Fruit fly (Drosophila melanogaster) whole organism, embryonic: ENCODE measurements around the gene Psf2.

Experiments used
- Abd-B ChIP-seq: fragments of 200-800 bp; sonication (Bioruptor generic); optimal IDR thresholded peaks from 2 replicates; lab custom pipeline; 2018; ENCODE audit warnings: missing biosample characterization, mild to moderate bottlenecking, missing genetic modification characterization, moderate library complexity
- Atf3 ChIP-seq: fragments of 200-800 bp; sonication (Bioruptor generic); optimal IDR thresholded peaks from 3 replicates; lab custom pipeline; 2016; ENCODE audit warnings: missing biosample characterization, missing genetic modification characterization
- CG10321 ChIP-seq: fragments of 200-800 bp; sonication (Bioruptor generic); IDR thresholded peaks from 2 replicates; pipeline ENCODE4 v1.3.6; 2022; ENCODE audit warnings: missing biosample characterization, missing genetic modification characterization
- CG10431 ChIP-seq: fragments of 200-800 bp; sonication (Bioruptor generic); optimal IDR thresholded peaks from 3 replicates; lab custom pipeline; 2018; ENCODE audit warnings: missing biosample characterization, mild to moderate bottlenecking, missing genetic modification characterization
- CG10654 ChIP-seq: fragments of 200-800 bp; sonication (Bioruptor generic); optimal IDR thresholded peaks from 2 replicates; lab custom pipeline; 2016; ENCODE audit warnings: missing biosample characterization, missing genetic modification characterization
- CG11398 ChIP-seq: fragments of 200-800 bp; sonication (Bioruptor generic); optimal IDR thresholded peaks from 2 replicates; lab custom pipeline; 2016; ENCODE audit warnings: missing biosample characterization, missing genetic modification characterization
- CG12071 ChIP-seq: fragments of 200-800 bp; sonication (Bioruptor generic); optimal IDR thresholded peaks from 3 replicates; lab custom pipeline; 2018; ENCODE audit warnings: missing biosample characterization, mild to moderate bottlenecking, missing genetic modification characterization
- CG12299 ChIP-seq: fragments of 200-800 bp; sonication (Bioruptor generic); optimal IDR thresholded peaks from 2 replicates; lab custom pipeline; 2018; ENCODE audit warnings: missing biosample characterization, mild to moderate bottlenecking, missing genetic modification characterization
- CG13287 ChIP-seq: fragments of 200-800 bp; sonication (Bioruptor generic); IDR thresholded peaks from 2 replicates; pipeline ENCODE4 v1.3.6; 2022; ENCODE audit warnings: missing biosample characterization, missing genetic modification characterization; ENCODE audit not compliant: partially characterized antibody
- CG17186 ChIP-seq: fragments of 200-800 bp; sonication (Bioruptor generic); optimal IDR thresholded peaks from 3 replicates; lab custom pipeline; 2017; ENCODE audit warnings: missing biosample characterization, missing genetic modification reagents, missing genetic modification characterization
- CG17385 ChIP-seq: fragments of 200-800 bp; sonication (Bioruptor generic); optimal IDR thresholded peaks from 3 replicates; lab custom pipeline; 2018; ENCODE audit warnings: missing biosample characterization, mild to moderate bottlenecking, missing genetic modification characterization
- CG30020 ChIP-seq: fragments of 200-800 bp; optimal IDR thresholded peaks from 2 replicates; lab custom pipeline; 2019; ENCODE audit warnings: missing biosample characterization, mild to moderate bottlenecking, missing genetic modification characterization, moderate library complexity
- CG31365 ChIP-seq: fragments of 200-800 bp; sonication (Bioruptor generic); optimal IDR thresholded peaks from 2 replicates; lab custom pipeline; 2018; ENCODE audit warnings: missing biosample characterization, mild to moderate bottlenecking, missing genetic modification characterization
- CG33557 ChIP-seq: fragments of 200-800 bp; sonication (Bioruptor generic); optimal IDR thresholded peaks from 2 replicates; lab custom pipeline; 2019; ENCODE audit warnings: missing biosample characterization, mild to moderate bottlenecking, missing genetic modification characterization, moderate library complexity
- CG34224 ChIP-seq: fragments of 200-800 bp; sonication (Bioruptor generic); IDR thresholded peaks from 3 replicates; pipeline ENCODE4 v1.3.6; 2022; ENCODE audit warnings: missing biosample characterization, missing genetic modification characterization; ENCODE audit not compliant: partially characterized antibody
- CG3726 ChIP-seq: fragments of 200-800 bp; sonication (Bioruptor generic); IDR thresholded peaks from 3 replicates; pipeline ENCODE4, ENCODE4 v1.3.6; 2022; ENCODE audit warnings: missing biosample characterization, missing genetic modification characterization
- CG4360 ChIP-seq: fragments of 200-800 bp; sonication (Bioruptor generic); IDR thresholded peaks from 2 replicates; pipeline ENCODE4 v1.3.6; 2022; ENCODE audit warnings: missing biosample characterization, missing genetic modification characterization
- CG4707 ChIP-seq: fragments of 200-800 bp; sonication (Bioruptor generic); optimal IDR thresholded peaks from 2 replicates; lab custom pipeline; 2018; ENCODE audit warnings: missing biosample characterization, mild to moderate bottlenecking, missing genetic modification characterization, moderate library complexity
- CG6175 ChIP-seq: fragments of 200-800 bp; sonication (Bioruptor generic); IDR thresholded peaks from 3 replicates; pipeline ENCODE4 v1.3.6; 2022; ENCODE audit warnings: missing biosample characterization, missing genetic modification characterization
- CG7271 ChIP-seq: fragments of 200-800 bp; sonication (Bioruptor generic); optimal IDR thresholded peaks from 2 replicates; lab custom pipeline; 2018; ENCODE audit warnings: missing biosample characterization, mild to moderate bottlenecking, missing genetic modification characterization, moderate library complexity
- CG7786 ChIP-seq: fragments of 200-800 bp; sonication (Bioruptor generic); optimal IDR thresholded peaks from 2 replicates; lab custom pipeline; 2016; ENCODE audit warnings: missing biosample characterization, missing genetic modification characterization
- CG9932 ChIP-seq: fragments of 200-800 bp; sonication (Bioruptor generic); IDR thresholded peaks from 2 replicates; pipeline ENCODE4 v1.3.6; 2022; ENCODE audit warnings: missing biosample characterization, missing genetic modification characterization
- CHES-1-like ChIP-seq: fragments of 200-800 bp; sonication (Bioruptor generic); optimal IDR thresholded peaks from 2 replicates; lab custom pipeline; 2016; ENCODE audit warnings: missing biosample characterization, missing genetic modification characterization
- Eip74EF ChIP-seq, 2 experiments: fragments of 200-800 bp in 1 of 2; fragments of >200 bp in 1 of 2; sonication (Bioruptor generic) in 1 of 2; optimal IDR thresholded peaks; 2 replicates each; lab custom pipeline; 2017 to 2019; ENCODE audit warnings: missing biosample characterization in 2 of 2, missing genetic modification characterization in 2 of 2, mild to moderate bottlenecking in 1 of 2, moderate library complexity in 1 of 2
- Fer1 ChIP-seq: fragments of 200-800 bp; sonication (Bioruptor generic); optimal IDR thresholded peaks from 2 replicates; lab custom pipeline; 2017; ENCODE audit warnings: missing biosample characterization, mild to moderate bottlenecking, missing genetic modification characterization
- HmgD ChIP-seq: fragments of 200-800 bp; sonication (Bioruptor generic); optimal IDR thresholded peaks from 3 replicates; lab custom pipeline; 2016; ENCODE audit warnings: missing biosample characterization, missing genetic modification characterization
- Hmr ChIP-seq: fragments of 200-800 bp; sonication (Bioruptor generic); optimal IDR thresholded peaks from 3 replicates; lab custom pipeline; 2017; ENCODE audit warnings: mild to moderate bottlenecking, missing biosample characterization, missing genetic modification reagents, missing genetic modification characterization
- Lhr ChIP-seq: fragments of 200-800 bp; sonication (Bioruptor generic); optimal IDR thresholded peaks from 3 replicates; lab custom pipeline; 2017; ENCODE audit warnings: mild to moderate bottlenecking, missing biosample characterization, missing genetic modification reagents, missing genetic modification characterization
- Med ChIP-seq: fragments of 200-800 bp; sonication (Bioruptor generic); peaks from one replicate; lab custom pipeline; 2016; ENCODE audit warnings: missing biosample characterization, missing genetic modification characterization, mild to moderate bottlenecking, inconsistent platforms, moderate library complexity
- Nf-YC ChIP-seq: fragments of 200-800 bp; optimal IDR thresholded peaks from 3 replicates; lab custom pipeline; 2019; ENCODE audit warnings: missing biosample characterization, mild to moderate bottlenecking, missing genetic modification characterization, moderate library complexity
- Rfx ChIP-seq: fragments of 200-800 bp; sonication (Bioruptor generic); IDR thresholded peaks from 2 replicates; pipeline ENCODE4 v1.3.6; 2022; ENCODE audit warnings: missing biosample characterization, missing genetic modification characterization
- Spps ChIP-seq: fragments of 200-800 bp; sonication (Bioruptor generic); optimal IDR thresholded peaks from 2 replicates; lab custom pipeline; 2018; ENCODE audit warnings: missing biosample characterization, mild to moderate bottlenecking, missing genetic modification characterization
- Tbp ChIP-seq: fragments of >200 bp; optimal IDR thresholded peaks from 2 replicates; lab custom pipeline; 2018; ENCODE audit warnings: missing biosample characterization, missing genetic modification characterization
- Xbp1 ChIP-seq: fragments of 200-800 bp; sonication (Bioruptor generic); optimal IDR thresholded peaks from 3 replicates; lab custom pipeline; 2016; ENCODE audit warnings: missing biosample characterization, mild to moderate bottlenecking, missing genetic modification characterization
- al ChIP-seq: fragments of 200-800 bp; sonication (Bioruptor generic); IDR thresholded peaks from 2 replicates; pipeline ENCODE4 v1.3.6; 2022; ENCODE audit warnings: missing biosample characterization, missing genetic modification characterization
- ase ChIP-seq: fragments of 200-800 bp; sonication (Bioruptor generic); IDR thresholded peaks from 3 replicates; pipeline ENCODE4 v1.3.6; 2022; ENCODE audit warnings: missing biosample characterization, missing genetic modification characterization
- crp ChIP-seq, 2 experiments: fragments of 200-800 bp; sonication (Bioruptor generic); optimal IDR thresholded peaks; 2 replicates in 1 of 2; 3 replicates in 1 of 2; lab custom pipeline; 2017; ENCODE audit warnings: missing biosample characterization in 2 of 2, missing genetic modification characterization in 2 of 2, mild to moderate bottlenecking in 1 of 2, moderate library complexity in 1 of 2
- dati ChIP-seq: fragments of 200-800 bp; sonication (Bioruptor generic); IDR thresholded peaks from 2 replicates; pipeline ENCODE4 v1.3.6; 2022; ENCODE audit warnings: missing biosample characterization, missing genetic modification characterization
- gce ChIP-seq: fragments of 200-800 bp; sonication (Bioruptor generic); IDR thresholded peaks from 3 replicates; pipeline ENCODE4 v1.3.6; 2022; ENCODE audit warnings: missing biosample characterization, missing genetic modification characterization
- gt ChIP-seq: fragments of 200-800 bp; sonication (Bioruptor generic); IDR thresholded peaks from 2 replicates; pipeline ENCODE4 v1.3.6; 2022; ENCODE audit warnings: missing biosample characterization, missing genetic modification characterization
- ham ChIP-seq: fragments of 200-800 bp; sonication (Bioruptor generic); IDR thresholded peaks from 2 replicates; pipeline ENCODE4 v1.3.6; 2022; ENCODE audit warnings: missing biosample characterization, missing genetic modification characterization
- kay ChIP-seq: fragments of 200-800 bp; sonication (Bioruptor generic); optimal IDR thresholded peaks from 2 replicates; lab custom pipeline; 2016; ENCODE audit warnings: missing biosample characterization, missing genetic modification characterization
- luna ChIP-seq: fragments of 200-800 bp; sonication (Bioruptor generic); optimal IDR thresholded peaks from 2 replicates; lab custom pipeline; 2016; ENCODE audit warnings: missing biosample characterization, missing genetic modification characterization
- maf-S ChIP-seq: fragments of 200-800 bp; sonication (Bioruptor generic); optimal IDR thresholded peaks from 2 replicates; lab custom pipeline; 2016; ENCODE audit warnings: missing biosample characterization, missing genetic modification characterization
- mam ChIP-seq: fragments of 200-800 bp; sonication (Bioruptor generic); optimal IDR thresholded peaks from 3 replicates; lab custom pipeline; 2016; ENCODE audit warnings: missing biosample characterization, missing genetic modification characterization
- nau ChIP-seq: fragments of 200-800 bp; sonication (Bioruptor generic); optimal IDR thresholded peaks from 3 replicates; lab custom pipeline; 2017; ENCODE audit warnings: missing biosample characterization, mild to moderate bottlenecking, missing genetic modification characterization, missing genetic modification reagents
- nerfin-2 ChIP-seq: fragments of 200-800 bp; sonication (Bioruptor generic); IDR thresholded peaks from 2 replicates; pipeline ENCODE4 v1.3.6; 2022; ENCODE audit warnings: missing biosample characterization, missing genetic modification characterization; ENCODE audit not compliant: partially characterized antibody
- pfk ChIP-seq: fragments of 200-800 bp; sonication (Bioruptor generic); optimal IDR thresholded peaks from 2 replicates; lab custom pipeline; 2018; ENCODE audit warnings: missing biosample characterization, mild to moderate bottlenecking, missing genetic modification characterization, moderate library complexity
- tin ChIP-seq: fragments of 200-800 bp; sonication (Bioruptor generic); optimal IDR thresholded peaks from 3 replicates; lab custom pipeline; 2016; ENCODE audit warnings: missing biosample characterization, missing genetic modification characterization
- trh ChIP-seq: fragments of 200-800 bp; sonication (Bioruptor generic); optimal IDR thresholded peaks from 2 replicates; lab custom pipeline; 2016; ENCODE audit warnings: missing biosample characterization, missing genetic modification characterization

Psf2 gene

dm6 chr2L:4393842-4394421 is 6.8 kb upstream of the Psf2 start, which contains the start of gene CG3652 (continued):
- TF ChIP-seq Lhr (GFP tag; lab: Kevin White, UChicago), result peak; percentile 21
- no peak for TF ChIP-seq Hmr (GFP tag; lab: Kevin White, UChicago)
- TF ChIP-seq Spps (tag; lab: Kevin White, UChicago), result no peak
- TF ChIP-seq pfk, result no peak
- no peak for TF ChIP-seq CG6175
- TF ChIP-seq Rfx, result no peak; the same call in 1 of the 2 replicates
- TF ChIP-seq CG12071 (GFP tag; lab: Kevin White, UChicago), result no peak
- TF ChIP-seq dati (GFP tag; lab: Robert Waterston, UW), result no peak
- peak; percentile 38; the same call in 1 of the 3 replicates for TF ChIP-seq CG34224 (GFP tag; lab: Robert Waterston, UW)
- peak; percentile 1 for TF ChIP-seq CG10654 (GFP tag; lab: Kevin White, UChicago)
- TF ChIP-seq CG33557 (GFP tag; lab: Kevin White, UChicago), result no peak
- TF ChIP-seq mam (GFP tag; lab: Kevin White, UChicago), result peak; percentile 36
- TF ChIP-seq nau (GFP tag; lab: Kevin White, UChicago), result no peak
- no peak for TF ChIP-seq Nf-YC (tag; lab: Kevin White, UChicago)
- TF ChIP-seq CG4707 (GFP tag; lab: Kevin White, UChicago), result no peak
- TF ChIP-seq HmgD (GFP tag; lab: Kevin White, UChicago), result peak; percentile 27
- peak; percentile 15 for TF ChIP-seq CHES-1-like (GFP tag; lab: Kevin White, UChicago)
- no peak for TF ChIP-seq CG7271
- TF ChIP-seq Tbp, result no peak
- TF ChIP-seq CG17385 (GFP tag; lab: Kevin White, UChicago), result no peak
- peak; percentile 53 for TF ChIP-seq CG30020 (tag; lab: Kevin White, UChicago)
- peak; percentile 20 for TF ChIP-seq maf-S
- no peak for TF ChIP-seq CG4360
- TF ChIP-seq crp (GFP tag; optimal IDR thresholded peaks at IDR 0.05; lab: Kevin White, UChicago), result peak in 1 of 2 experiments; percentile 50
- TF ChIP-seq Abd-B, result peak; percentile 42
- TF ChIP-seq CG10321 (GFP tag; lab: Robert Waterston, UW), result no peak
- TF ChIP-seq Atf3 (GFP tag; lab: Kevin White, UChicago), result peak; percentile 26
- no peak for TF ChIP-seq ham (GFP tag; lab: Robert Waterston, UW)
- TF ChIP-seq nerfin-2 (GFP tag; lab: Robert Waterston, UW), result 0 out of 2 replicates have a peak, but pooled peaks have one; percentile 50
- no peak for TF ChIP-seq CG12299
- TF ChIP-seq ase, result no peak
- TF ChIP-seq CG10431, result no peak
- no peak for TF ChIP-seq Fer1 (GFP tag; lab: Kevin White, UChicago)
- TF ChIP-seq tin (GFP tag; lab: Kevin White, UChicago), result peak; percentile 33
- no peak for TF ChIP-seq gt (GFP tag; lab: Robert Waterston, UW)
- no peak for TF ChIP-seq luna
- TF ChIP-seq Med, result peak; percentile 33
- peak; percentile 31 for TF ChIP-seq CG17186 (GFP tag; lab: Kevin White, UChicago)
- TF ChIP-seq CG31365, result no peak
- TF ChIP-seq CG3726 (GFP tag; lab: Robert Waterston, UW), result no peak
- TF ChIP-seq al, result peak; percentile 20; the same call in 1 of the 2 replicates
- TF ChIP-seq CG9932 (GFP tag; lab: Robert Waterston, UW), result peak; percentile 30; the same call in 1 of the 2 replicates
- TF ChIP-seq trh (GFP tag; lab: Kevin White, UChicago), result no peak
- TF ChIP-seq Xbp1 (GFP tag; lab: Kevin White, UChicago), result peak; percentile 49
- TF ChIP-seq CG11398 (GFP tag; lab: Kevin White, UChicago), result no peak
- no peak for TF ChIP-seq Eip74EF (GFP tag; optimal IDR thresholded peaks at IDR 0.05; lab: Kevin White, UChicago)
- TF ChIP-seq kay (GFP tag; lab: Kevin White, UChicago), result peak; percentile 33
- TF ChIP-seq CG13287 (GFP tag; lab: Robert Waterston, UW), result peak; percentile 58
- TF ChIP-seq CG7786, result peak; percentile 23
- TF ChIP-seq gce, result no peak
